Worm (Caenorhabditis elegans): ENCODE results near the gene str-131.

DNA sequence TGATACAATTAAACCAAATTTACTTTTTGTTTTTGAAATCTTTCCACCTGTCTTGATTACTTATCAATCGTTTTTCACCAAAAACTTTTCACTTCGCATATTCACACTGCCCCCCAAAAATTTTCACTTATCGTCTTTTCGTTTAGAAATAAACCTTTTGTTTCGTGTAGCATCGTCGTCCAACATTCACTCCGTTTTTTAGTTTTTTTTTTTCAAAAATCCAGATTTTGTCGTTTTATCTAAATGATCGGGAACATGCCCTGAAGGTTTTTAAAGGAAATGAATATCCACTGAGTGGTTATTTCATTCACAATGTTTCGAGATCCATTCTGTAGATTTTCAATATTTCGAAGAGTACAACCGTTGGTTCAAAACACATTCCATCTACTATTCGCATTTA, 36.5 kb upstream of the str-131 start, which contains the start of gene D1014.7:
- TF ChIP-seq klf-2 (GFP tag; conservative IDR thresholded peaks at IDR 0.05) (no peak), tab-1 (GFP tag; IDR thresholded peaks at IDR 0.05) (no peak), ztf-29 (GFP tag; IDR thresholded peaks at IDR 0.05) (no peak), med-1 (GFP tag; optimal IDR thresholded peaks at IDR 0.05; ENCODE audit: insufficient read depth) (no peak), T22C8.4 (GFP tag; IDR thresholded peaks at IDR 0.05) (no peak), flt-1 (GFP tag; IDR thresholded peaks at IDR 0.05) (no peak), ref-1 (GFP tag; conservative IDR thresholded peaks at IDR 0.05) (no peak), cog-1 (tag; optimal IDR thresholded peaks at IDR 0.05) (no peak)
